Fruit fly (Drosophila melanogaster): ENCODE measurements around the gene out.

out gene

DNA sequence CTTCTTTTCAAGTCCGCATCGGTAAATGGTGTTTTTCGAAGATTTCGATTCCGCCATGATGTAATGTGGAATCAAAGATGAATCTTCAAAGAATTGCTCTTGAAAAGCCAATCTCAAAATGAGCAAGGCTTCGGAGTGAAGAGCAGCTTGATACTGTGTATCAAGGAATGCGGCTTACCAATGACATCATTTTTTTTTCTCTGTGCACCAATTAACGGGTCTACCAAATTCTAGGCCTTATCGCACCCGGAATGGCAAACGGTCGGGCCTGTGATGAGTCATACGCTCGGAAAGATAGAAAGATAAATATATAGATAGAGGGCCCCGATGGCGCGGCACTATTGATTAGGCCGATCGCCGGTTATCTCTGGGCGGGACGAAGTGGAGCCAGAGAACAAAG, 5.3 kb downstream of the out start (continued):
- no peak for TF ChIP-seq Myb (GFP tag; optimal IDR thresholded peaks at IDR 0.05)
- no peak for TF ChIP-seq ase (GFP tag; IDR thresholded peaks at IDR 0.05)
- peak; percentile 55 for TF ChIP-seq exex (tag; optimal IDR thresholded peaks at IDR 0.05)
- TF ChIP-seq ftz-f1 (GFP tag; optimal IDR thresholded peaks at IDR 0.05), result no peak
- TF ChIP-seq ab (GFP tag; optimal IDR thresholded peaks at IDR 0.05), result no peak
- peak; percentile 18 for TF ChIP-seq CG9817 (tag; optimal IDR thresholded peaks at IDR 0.05)
- peak; percentile 51 for TF ChIP-seq Med (GFP tag)
- no peak for TF ChIP-seq inv (GFP tag; IDR thresholded peaks at IDR 0.05; ENCODE audit: partially characterized antibody)
- TF ChIP-seq D19B (GFP tag; optimal IDR thresholded peaks at IDR 0.05), result no peak
- TF ChIP-seq ac (GFP tag; optimal IDR thresholded peaks at IDR 0.05), result no peak
- no peak for TF ChIP-seq tap (tag; optimal IDR thresholded peaks at IDR 0.05)
- peak; percentile 25 for TF ChIP-seq Antp (GFP tag; optimal IDR thresholded peaks at IDR 0.05)
- no peak for TF ChIP-seq Elba2 (GFP tag; optimal IDR thresholded peaks at IDR 0.05)
- no peak for TF ChIP-seq repo (GFP tag; optimal IDR thresholded peaks at IDR 0.05)
- TF ChIP-seq ttk (GFP tag; IDR thresholded peaks at IDR 0.05), result no peak
- peak; percentile 27 for TF ChIP-seq CG13624 (GFP tag; optimal IDR thresholded peaks at IDR 0.05)
- TF ChIP-seq trem (tag; optimal IDR thresholded peaks at IDR 0.05), result no peak
- TF ChIP-seq CG17912 (GFP tag; optimal IDR thresholded peaks at IDR 0.05), result no peak
- TF ChIP-seq grau (tag; optimal IDR thresholded peaks at IDR 0.05), result no peak
- no peak for TF ChIP-seq chn (GFP tag; optimal IDR thresholded peaks at IDR 0.05)
- peak; percentile 91 for TF ChIP-seq grn (GFP tag; optimal IDR thresholded peaks at IDR 0.05)
- TF ChIP-seq dysf (GFP tag; IDR thresholded peaks at IDR 0.05), result 0 out of 3 replicates have a peak, but pooled peaks have one; percentile 4
- no peak for TF ChIP-seq ewg (GFP tag; optimal IDR thresholded peaks at IDR 0.05)
- TF ChIP-seq Opbp (GFP tag; IDR thresholded peaks at IDR 0.05; ENCODE audit: partially characterized antibody), result no peak
- TF ChIP-seq Oaz (GFP tag; IDR thresholded peaks at IDR 0.05), result no peak
- peak; percentile 15 for TF ChIP-seq Dip3 (GFP tag; optimal IDR thresholded peaks at IDR 0.05)
- peak; percentile 22 for TF ChIP-seq CG12769 (tag; optimal IDR thresholded peaks at IDR 0.05)
- no peak for TF ChIP-seq NC2α (GFP tag; optimal IDR thresholded peaks at IDR 0.05)
- TF ChIP-seq Fer2 (tag; optimal IDR thresholded peaks at IDR 0.05), result no peak
- no peak for TF ChIP-seq CG18599 (GFP tag; optimal IDR thresholded peaks at IDR 0.05)
- peak; percentile 28 for TF ChIP-seq pho (GFP tag; optimal IDR thresholded peaks at IDR 0.05)
- TF ChIP-seq sens (GFP tag), result peak; percentile 70
- TF ChIP-seq Optix (GFP tag; IDR thresholded peaks at IDR 0.05), result no peak
- TF ChIP-seq zfh2 (GFP tag; optimal IDR thresholded peaks at IDR 0.05), result no peak
- no peak for TF ChIP-seq aop (GFP tag; IDR thresholded peaks at IDR 0.05)
- TF ChIP-seq CG5245 (GFP tag; optimal IDR thresholded peaks at IDR 0.05), result no peak
- TF ChIP-seq CG7271 (tag; optimal IDR thresholded peaks at IDR 0.05), result no peak
- TF ChIP-seq Fer3 (tag; optimal IDR thresholded peaks at IDR 0.05), result peak; percentile 30
- no peak for TF ChIP-seq tgo (GFP tag; IDR thresholded peaks at IDR 0.05)
- TF ChIP-seq ssp (GFP tag; IDR thresholded peaks at IDR 0.05), result no peak
- TF ChIP-seq CG16815 (GFP tag; optimal IDR thresholded peaks at IDR 0.05), result no peak
- no peak for TF ChIP-seq CG33213 (GFP tag; optimal IDR thresholded peaks at IDR 0.05)
- TF ChIP-seq ind (GFP tag; optimal IDR thresholded peaks at IDR 0.05), result no peak
- TF ChIP-seq CG17361 (GFP tag; IDR thresholded peaks at IDR 0.05), result no peak
- TF ChIP-seq CoRest (tag; optimal IDR thresholded peaks at IDR 0.05), result no peak
- TF ChIP-seq Hey (tag; optimal IDR thresholded peaks at IDR 0.05), result no peak
- no peak for TF ChIP-seq CG12219 (GFP tag; optimal IDR thresholded peaks at IDR 0.05)
- TF ChIP-seq D19A (tag; optimal IDR thresholded peaks at IDR 0.05), result no peak
- no peak for TF ChIP-seq CG8290 (GFP tag; optimal IDR thresholded peaks at IDR 0.05)
- TF ChIP-seq CG8290 (tag; optimal IDR thresholded peaks at IDR 0.05), result peak in 1 of 2 experiments; percentile 21
- no peak for TF ChIP-seq eve (GFP tag; optimal IDR thresholded peaks at IDR 0.05)
- no peak for TF ChIP-seq sima (GFP tag; optimal IDR thresholded peaks at IDR 0.05)
- no peak for TF ChIP-seq esg (GFP tag; conservative IDR thresholded peaks at IDR 0.05)

Measured in whole organism, embryonic.